Worm (Caenorhabditis elegans) whole organism, L3 larva: ENCODE results near the gene F14D2.8.

Experiments used
- elt-1 ChIP-seq: fragments of 150-350 bp; optimal IDR thresholded peaks from 2 replicates; lab custom pipeline; 2014; ENCODE audit warnings: missing biosample characterization, missing genetic modification characterization
- fos-1 ChIP-seq: fragments of 150-350 bp; optimal IDR thresholded peaks from 2 replicates; lab custom pipeline; 2014; ENCODE audit warnings: missing biosample characterization, missing genetic modification characterization
- mdl-1 ChIP-seq: fragments of 150-350 bp; optimal IDR thresholded peaks from 2 replicates; lab custom pipeline; 2014; ENCODE audit warnings: missing biosample characterization, missing genetic modification characterization
- nhr-12 ChIP-seq: fragments of 150-350 bp; optimal IDR thresholded peaks from 2 replicates; lab custom pipeline; 2014; ENCODE audit warnings: missing biosample characterization, missing genetic modification characterization
- nhr-237 ChIP-seq: fragments of 150-350 bp; optimal IDR thresholded peaks from 2 replicates; lab custom pipeline; 2014; ENCODE audit warnings: missing biosample characterization, missing genetic modification characterization
- nhr-28 ChIP-seq: fragments of 150-350 bp; optimal IDR thresholded peaks from 2 replicates; lab custom pipeline; 2014; ENCODE audit warnings: missing biosample characterization, missing genetic modification characterization
- nhr-77 ChIP-seq: fragments of 150-350 bp; optimal IDR thresholded peaks from 2 replicates; lab custom pipeline; 2014; ENCODE audit warnings: missing biosample characterization, missing genetic modification characterization
- unc-62 ChIP-seq: fragments of 150-350 bp; sonication (generic microtip); optimal IDR thresholded peaks from 4 replicates; lab custom pipeline; 2014; ENCODE audit warnings: missing biosample characterization, missing genetic modification reagents, missing genetic modification characterization
- zag-1 ChIP-seq: fragments of 150-350 bp; optimal IDR thresholded peaks from 2 replicates; lab custom pipeline; 2014; ENCODE audit warnings: missing biosample characterization, missing genetic modification characterization
- ztf-4 ChIP-seq: fragments of 150-350 bp; optimal IDR thresholded peaks from 2 replicates; lab custom pipeline; 2014; ENCODE audit warnings: missing biosample characterization, missing genetic modification characterization

- TF ChIP-seq fos-1 (tag; lab: Kevin White, UChicago) (no peak), nhr-28 (tag; lab: Kevin White, UChicago) (no peak), unc-62 (no peak), zag-1 (no peak), nhr-12 (no peak), nhr-237 (tag; lab: Kevin White, UChicago) (no peak), ztf-4 (tag; lab: Kevin White, UChicago) (no peak), elt-1 (tag; lab: Kevin White, UChicago) (no peak), nhr-77 (tag; lab: Kevin White, UChicago) (no peak), mdl-1 (tag; lab: Kevin White, UChicago) (no peak)
These were observed 22.6 kb downstream of the F14D2.8 start, which contains the start of gene Y46D2A.3 for ce11 chrII:3327104-3327503.
